Worm (Caenorhabditis elegans) whole organism, young adult: ENCODE data around the gene H43I07.4.

Experiments
- B0019.2 ChIP-seq: fragments of 200-800 bp; sonication (Bioruptor generic); conservative IDR thresholded peaks from 2 replicates; pipeline ENCODE4 v1.3.6; 2022; ENCODE audit warnings: missing genetic modification reagents, missing genetic modification characterization, missing compliant biosample characterization
- F33H1.4 ChIP-seq: fragments of 200-800 bp; sonication (Bioruptor generic); IDR thresholded peaks from 2 replicates; pipeline ENCODE4 v1.3.6; 2022; ENCODE audit warnings: missing genetic modification reagents, missing genetic modification characterization, missing compliant biosample characterization
- F57A8.1 ChIP-seq: fragments of 200-800 bp; sonication (Bioruptor generic); optimal IDR thresholded peaks from 2 replicates; lab custom pipeline; 2018; ENCODE audit warnings: mild to moderate bottlenecking, missing genetic modification characterization, moderate library complexity, missing compliant biosample characterization
- K12H6.12 ChIP-seq: fragments of 200-800 bp; sonication (Bioruptor generic); optimal IDR thresholded peaks from 2 replicates; lab custom pipeline; 2018; ENCODE audit warnings: mild to moderate bottlenecking, missing genetic modification characterization, missing compliant biosample characterization
- Y53G8AR.9 ChIP-seq: fragments of 200-800 bp; sonication (Bioruptor generic); conservative IDR thresholded peaks from 2 replicates; pipeline ENCODE4 v1.3.6; 2022; ENCODE audit warnings: missing genetic modification reagents, missing genetic modification characterization, missing compliant biosample characterization
- Y79H2A.3 ChIP-seq: fragments of 200-800 bp; sonication (Bioruptor generic); conservative IDR thresholded peaks from 2 replicates; pipeline ENCODE4 v1.3.6; 2022; ENCODE audit warnings: missing genetic modification reagents, missing genetic modification characterization, missing compliant biosample characterization
- ZK185.1 ChIP-seq: sonication (generic microtip); optimal IDR thresholded peaks from 2 replicates; lab custom pipeline; 2016; ENCODE audit warnings: mild to moderate bottlenecking, missing genetic modification characterization, missing compliant biosample characterization; ENCODE audit not compliant: poor library complexity, severe bottlenecking
- akir-1 ChIP-seq: fragments of 200-800 bp; sonication (Bioruptor generic); optimal IDR thresholded peaks from 2 replicates; lab custom pipeline; 2018; ENCODE audit warnings: mild to moderate bottlenecking, missing genetic modification characterization, moderate library complexity, missing compliant biosample characterization
- aptf-3 ChIP-seq: fragments of 200-800 bp; sonication (Bioruptor generic); IDR thresholded peaks from 2 replicates; pipeline ENCODE4 v1.3.6; 2022; ENCODE audit warnings: missing genetic modification characterization, missing compliant biosample characterization
- athp-1 ChIP-seq: sonication (generic microtip); optimal IDR thresholded peaks from 2 replicates; lab custom pipeline; 2017; ENCODE audit warnings: mild to moderate bottlenecking, missing genetic modification characterization, missing compliant biosample characterization
- attf-5 ChIP-seq: fragments of 200-800 bp; sonication (Bioruptor generic); optimal IDR thresholded peaks from 2 replicates; lab custom pipeline; 2018; ENCODE audit warnings: mild to moderate bottlenecking, missing genetic modification characterization, missing compliant biosample characterization
- attf-6 ChIP-seq: fragments of 200-800 bp; sonication (Bioruptor generic); IDR thresholded peaks from 2 replicates; pipeline ENCODE4 v1.3.6; 2022; ENCODE audit warnings: missing genetic modification reagents, missing genetic modification characterization, missing compliant biosample characterization
- ceh-100 ChIP-seq: fragments of 200-800 bp; sonication (Bioruptor generic); IDR thresholded peaks from 2 replicates; pipeline ENCODE4 v1.3.6; 2022; ENCODE audit warnings: missing genetic modification reagents, missing genetic modification characterization, missing compliant biosample characterization
- ceh-40 ChIP-seq: fragments of 200-800 bp; sonication (Bioruptor generic); IDR thresholded peaks from 2 replicates; pipeline ENCODE4 v1.3.6; 2022; ENCODE audit warnings: missing genetic modification characterization, missing compliant biosample characterization
- dpff-1 ChIP-seq: sonication (generic microtip); optimal IDR thresholded peaks from 2 replicates; lab custom pipeline; 2017; ENCODE audit warnings: mild to moderate bottlenecking, missing genetic modification characterization, missing compliant biosample characterization
- egl-18 ChIP-seq: fragments of 200-800 bp; sonication (Bioruptor generic); IDR thresholded peaks from 2 replicates; pipeline ENCODE4 v1.3.6; 2022; ENCODE audit warnings: missing genetic modification reagents, missing genetic modification characterization, missing compliant biosample characterization
- ets-4 ChIP-seq: fragments of 200-800 bp; sonication (Bioruptor generic); optimal IDR thresholded peaks from 2 replicates; lab custom pipeline; 2018; ENCODE audit warnings: mild to moderate bottlenecking, missing genetic modification characterization, missing compliant biosample characterization
- fkh-3 ChIP-seq: sonication (generic microtip); optimal IDR thresholded peaks from 2 replicates; lab custom pipeline; 2016; ENCODE audit warnings: mild to moderate bottlenecking, missing genetic modification characterization, missing compliant biosample characterization
- gei-17 ChIP-seq: fragments of 200-800 bp; sonication (Bioruptor generic); optimal IDR thresholded peaks from 2 replicates; lab custom pipeline; 2018; ENCODE audit warnings: mild to moderate bottlenecking, missing genetic modification characterization, missing compliant biosample characterization
- hlh-12 ChIP-seq: sonication (generic microtip); optimal IDR thresholded peaks from 2 replicates; lab custom pipeline; 2016; ENCODE audit warnings: missing genetic modification characterization, missing compliant biosample characterization
- hmg-20 ChIP-seq: fragments of 200-800 bp; sonication (Bioruptor generic); IDR thresholded peaks from 2 replicates; pipeline ENCODE4 v1.3.6; 2022; ENCODE audit warnings: missing genetic modification reagents, missing genetic modification characterization, missing compliant biosample characterization
- let-607 ChIP-seq, 2 experiments: fragments of 200-800 bp in 1 of 2; sonication (Bioruptor generic) in 1 of 2; sonication (generic microtip) in 1 of 2; optimal IDR thresholded peaks; 2 replicates each; lab custom pipeline; 2016 to 2018; ENCODE audit warnings: mild to moderate bottlenecking in 2 of 2, missing compliant biosample characterization in 2 of 2, missing genetic modification characterization in 2 of 2, moderate library complexity in 2 of 2, missing genotype in 1 of 2
- lin-26 ChIP-seq: fragments of 200-800 bp; sonication (Bioruptor generic); IDR thresholded peaks from 2 replicates; pipeline ENCODE4 v1.3.6; 2022; ENCODE audit warnings: missing genetic modification reagents, missing genetic modification characterization, missing compliant biosample characterization
- lsy-27 ChIP-seq: sonication (generic microtip); optimal IDR thresholded peaks from 2 replicates; lab custom pipeline; 2017; ENCODE audit warnings: missing genetic modification characterization, mild to moderate bottlenecking, missing compliant biosample characterization, antibody characterized with exemption, missing genotype, borderline replicate concordance; ENCODE audit not compliant: insufficient read depth
- madf-10 ChIP-seq: sonication (generic microtip); optimal IDR thresholded peaks from 2 replicates; lab custom pipeline; 2016; ENCODE audit warnings: mild to moderate bottlenecking, missing genetic modification characterization, missing compliant biosample characterization
- madf-6 ChIP-seq: fragments of 200-800 bp; sonication (Bioruptor generic); IDR thresholded peaks from 2 replicates; pipeline ENCODE4 v1.3.6; 2022; ENCODE audit warnings: missing genetic modification reagents, missing genetic modification characterization, missing compliant biosample characterization
- mcd-1 ChIP-seq: fragments of 200-800 bp; sonication (Bioruptor generic); IDR thresholded peaks from 2 replicates; pipeline ENCODE4 v1.3.6; 2022; ENCODE audit warnings: missing genetic modification reagents, missing genetic modification characterization, missing compliant biosample characterization
- mel-28 ChIP-seq: sonication (generic microtip); optimal IDR thresholded peaks from 2 replicates; lab custom pipeline; 2016; ENCODE audit warnings: borderline replicate concordance, mild to moderate bottlenecking, missing genetic modification characterization, missing compliant biosample characterization
- nfyb-1 ChIP-seq: fragments of 200-800 bp; sonication (Bioruptor generic); IDR thresholded peaks from 2 replicates; pipeline ENCODE4 v1.3.6; 2022; ENCODE audit warnings: missing genetic modification reagents, missing genetic modification characterization, missing compliant biosample characterization
- nhr-120 ChIP-seq: fragments of 200-800 bp; sonication (Bioruptor generic); IDR thresholded peaks from 2 replicates; pipeline ENCODE4 v1.3.6; 2022; ENCODE audit warnings: missing genetic modification characterization, missing compliant biosample characterization
- nhr-27 ChIP-seq: fragments of 200-800 bp; sonication (Bioruptor generic); optimal IDR thresholded peaks from 2 replicates; lab custom pipeline; 2018; ENCODE audit warnings: mild to moderate bottlenecking, missing genetic modification characterization, moderate library complexity, missing compliant biosample characterization
- nhr-80 ChIP-seq: sonication (generic microtip); optimal IDR thresholded peaks from 2 replicates; lab custom pipeline; 2016; ENCODE audit warnings: missing genetic modification characterization, missing compliant biosample characterization
- nhr-90 ChIP-seq: sonication (generic microtip); optimal IDR thresholded peaks from 2 replicates; lab custom pipeline; 2016; ENCODE audit warnings: missing genotype, mild to moderate bottlenecking, missing genetic modification characterization, missing compliant biosample characterization
- rcor-1 ChIP-seq: fragments of 200-800 bp; sonication (Bioruptor generic); IDR thresholded peaks from 2 replicates; pipeline ENCODE4 v1.3.6; 2022; ENCODE audit warnings: missing genetic modification reagents, missing genetic modification characterization, missing compliant biosample characterization
- repo-1 ChIP-seq: sonication (generic microtip); optimal IDR thresholded peaks from 2 replicates; lab custom pipeline; 2017; ENCODE audit warnings: mild to moderate bottlenecking, missing genetic modification characterization, missing compliant biosample characterization
- rpc-1 ChIP-seq, 2 experiments: fragments of 150-350 bp in 1 of 2; sonication (generic microtip) in 1 of 2; optimal IDR thresholded peaks; 2 replicates each; lab custom pipeline; 2014 to 2018; ENCODE audit warnings: missing biosample characterization in 1 of 2, missing genetic modification characterization in 1 of 2, missing genetic modification reagents in 1 of 2, missing genotype in 1 of 2
- sdz-38 ChIP-seq: sonication (generic microtip); optimal IDR thresholded peaks from 2 replicates; lab custom pipeline; 2016; ENCODE audit warnings: missing genotype, missing genetic modification characterization, missing compliant biosample characterization
- snpc-1.3 ChIP-seq: sonication (generic microtip); optimal IDR thresholded peaks from 2 replicates; lab custom pipeline; 2017; ENCODE audit warnings: missing genetic modification characterization, mild to moderate bottlenecking, missing compliant biosample characterization, antibody characterized with exemption, moderate library complexity, missing genotype, missing genetic modification reagents; ENCODE audit not compliant: insufficient read depth
- somi-1 ChIP-seq: fragments of 200-800 bp; sonication (Bioruptor generic); optimal IDR thresholded peaks from 2 replicates; lab custom pipeline; 2018; ENCODE audit warnings: mild to moderate bottlenecking, missing genetic modification characterization, missing compliant biosample characterization
- sptf-2 ChIP-seq: fragments of 200-800 bp; sonication (Bioruptor generic); optimal IDR thresholded peaks from 2 replicates; lab custom pipeline; 2018; ENCODE audit warnings: mild to moderate bottlenecking, missing genetic modification characterization, missing compliant biosample characterization
- tbp1 ChIP-seq: fragments of 200-800 bp; sonication (Bioruptor generic); optimal IDR thresholded peaks from 2 replicates; lab custom pipeline; 2018; ENCODE audit warnings: mild to moderate bottlenecking, missing genetic modification characterization, missing compliant biosample characterization
- unc-130 ChIP-seq: sonication (generic microtip); optimal IDR thresholded peaks from 2 replicates; lab custom pipeline; 2016; ENCODE audit warnings: missing genetic modification reagents, missing genetic modification characterization, missing compliant biosample characterization
- zim-3 ChIP-seq: sonication (generic microtip); optimal IDR thresholded peaks from 2 replicates; lab custom pipeline; 2017; ENCODE audit warnings: mild to moderate bottlenecking, missing genetic modification characterization, moderate library complexity, missing compliant biosample characterization
- ztf-18 ChIP-seq: sonication (generic microtip); optimal IDR thresholded peaks from 2 replicates; lab custom pipeline; 2016; ENCODE audit warnings: missing genotype, mild to moderate bottlenecking, missing genetic modification characterization, missing compliant biosample characterization
- ztf-26 ChIP-seq: sonication (generic microtip); optimal IDR thresholded peaks from 2 replicates; lab custom pipeline; 2017; ENCODE audit warnings: missing genetic modification characterization, missing compliant biosample characterization
- ztf-3 ChIP-seq: fragments of 200-800 bp; sonication (Bioruptor generic); optimal IDR thresholded peaks from 2 replicates; lab custom pipeline; 2018; ENCODE audit warnings: mild to moderate bottlenecking, missing genetic modification characterization, missing compliant biosample characterization

The H43I07.4 gene

DNA sequence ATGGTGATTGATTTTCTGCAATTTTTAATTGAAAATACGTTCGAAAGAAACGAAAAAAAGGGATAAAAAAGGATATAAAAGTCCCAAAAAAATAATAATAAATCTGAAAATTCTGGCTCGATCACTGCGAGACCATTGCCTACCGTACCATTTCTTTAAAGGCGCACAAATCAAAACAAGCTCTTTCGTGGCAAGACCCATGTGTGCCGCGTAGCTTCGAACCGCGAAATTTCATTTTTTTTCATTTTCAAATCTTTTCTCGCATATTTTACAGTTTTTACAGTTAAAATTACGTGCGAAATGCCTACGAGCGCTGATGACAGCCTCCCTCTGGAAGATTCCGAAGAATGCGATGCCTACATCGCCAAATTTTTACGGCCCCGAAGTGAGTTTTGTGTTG is 40.3 kb upstream of the H43I07.4 start, which contains the start of the genes coh-4 and pid-5 (continued):
- TF ChIP-seq mcd-1 (GFP tag; lab: Robert Waterston, UW) (peak; percentile 83), nhr-80 (tag; lab: Kevin White, UChicago) (no peak), nhr-90 (tag; lab: Kevin White, UChicago) (no peak), sptf-2 (no peak), ZK185.1 (no peak), rcor-1 (peak; percentile 80), repo-1 (no peak), unc-130 (peak; percentile 84), ztf-18 (no peak), nhr-120 (GFP tag; lab: Robert Waterston, UW) (no peak), ceh-40 (GFP tag; lab: Robert Waterston, UW) (no peak), tbp1 (GFP tag; lab: Kevin White, UChicago) (peak; percentile 63), F33H1.4 (GFP tag; lab: Robert Waterston, UW) (peak; percentile 99), let-607 (tag; optimal IDR thresholded peaks at IDR 0.05; lab: Kevin White, UChicago) (no peak), madf-10 (tag; lab: Kevin White, UChicago) (no peak), somi-1 (GFP tag; lab: Kevin White, UChicago) (no peak), mel-28 (no peak), hmg-20 (GFP tag; lab: Robert Waterston, UW) (no peak), fkh-3 (tag; lab: Kevin White, UChicago) (no peak), lin-26 (GFP tag; lab: Robert Waterston, UW) (no peak), ztf-26 (tag; lab: Kevin White, UChicago) (no peak), nfyb-1 (GFP tag; lab: Robert Waterston, UW) (peak; percentile 63), sdz-38 (tag; lab: Kevin White, UChicago) (no peak), athp-1 (tag; lab: Kevin White, UChicago) (peak; percentile 23), gei-17 (GFP tag; lab: Kevin White, UChicago) (no peak), nhr-27 (tag; lab: Kevin White, UChicago) (no peak), K12H6.12 (no peak), hlh-12 (tag; lab: Kevin White, UChicago) (no peak), attf-6 (GFP tag; lab: Robert Waterston, UW) (peak; percentile 69; the same call in 1 of the 2 replicates), madf-6 (GFP tag; lab: Robert Waterston, UW) (peak; percentile 99)

DNA sequence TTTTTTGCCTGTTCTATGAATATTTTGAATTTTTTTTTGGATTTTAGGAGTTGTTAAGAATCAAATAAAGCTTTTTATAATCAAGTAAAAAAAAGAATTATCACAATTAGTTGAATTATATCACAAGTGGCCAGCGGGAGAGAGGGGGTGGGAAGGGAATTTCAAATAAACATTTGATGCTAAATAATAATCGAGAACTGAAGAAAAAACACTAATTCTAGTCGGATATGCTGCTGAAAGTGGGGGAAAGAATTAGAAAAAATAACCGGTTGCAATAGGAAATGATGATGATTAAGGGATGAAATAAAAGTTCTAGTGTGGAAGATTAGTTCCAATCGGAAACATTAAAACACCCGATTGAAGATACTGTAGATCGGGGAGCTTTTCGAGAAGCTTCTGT is 34.7 kb upstream of the H43I07.4 start:
- TF ChIP-seq ztf-3 (GFP tag; lab: Kevin White, UChicago), result no peak
- peak; percentile 49 for TF ChIP-seq madf-6 (GFP tag; lab: Robert Waterston, UW)

DNA sequence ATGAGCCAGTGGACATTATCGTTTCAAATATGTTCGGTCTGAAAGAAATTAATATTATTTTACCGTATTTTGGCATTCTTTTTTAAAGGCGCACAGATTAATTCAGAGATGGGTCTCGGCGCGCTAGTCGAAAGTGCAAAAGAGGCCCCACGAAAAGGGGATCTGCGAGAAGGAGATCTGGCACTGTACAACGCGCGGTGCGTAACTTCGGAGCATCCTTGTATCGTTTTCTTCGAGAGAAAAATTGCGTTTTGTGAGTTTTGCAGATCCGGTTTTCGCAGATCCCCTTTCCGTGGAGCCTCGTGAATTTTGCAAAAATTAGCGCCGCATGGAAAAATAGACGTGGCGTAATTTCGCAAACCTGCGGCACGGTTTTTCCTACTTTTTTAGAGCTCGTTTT is 34.2 kb upstream of the H43I07.4 start:
- TF ChIP-seq ceh-100 (GFP tag; lab: Robert Waterston, UW), result peak; percentile 76
- TF ChIP-seq ztf-26 (tag; lab: Kevin White, UChicago), result no peak

DNA sequence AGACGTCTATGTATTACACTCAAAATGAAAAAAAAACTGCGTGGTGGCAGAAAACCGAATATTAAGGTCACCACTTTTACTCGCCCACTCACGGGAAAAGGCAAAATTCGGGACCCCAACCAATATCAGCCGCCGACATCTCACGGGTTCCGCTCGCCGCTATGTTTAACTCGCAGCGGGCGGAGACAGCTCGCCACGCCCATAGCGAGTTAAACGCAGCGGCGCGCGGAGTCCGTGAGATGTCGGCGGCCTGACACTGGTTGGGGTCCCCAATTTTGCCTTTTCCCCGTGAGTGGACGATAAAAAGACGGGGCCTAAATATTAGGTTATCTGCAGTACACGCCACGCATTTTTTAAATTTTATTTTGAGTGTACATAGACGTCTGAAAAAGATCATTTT is 33.4 kb upstream of the H43I07.4 start:
- TF ChIP-seq F57A8.1 (no peak), Y53G8AR.9 (GFP tag; lab: Robert Waterston, UW) (no peak), ets-4 (GFP tag; lab: Kevin White, UChicago) (no peak), B0019.2 (GFP tag; lab: Robert Waterston, UW) (no peak), akir-1 (GFP tag; lab: Kevin White, UChicago) (no peak), K12H6.12 (no peak), egl-18 (GFP tag; lab: Robert Waterston, UW) (no peak), aptf-3 (GFP tag; lab: Robert Waterston, UW) (no peak), Y79H2A.3 (no peak), hmg-20 (GFP tag; lab: Robert Waterston, UW) (no peak), rpc-1 (optimal IDR thresholded peaks at IDR 0.05; lab: Kevin White, UChicago) (no peak), rpc-1 (tag; optimal IDR thresholded peaks at IDR 0.05; lab: Kevin White, UChicago) (no peak), dpff-1 (tag; lab: Kevin White, UChicago) (no peak), attf-5 (GFP tag; lab: Kevin White, UChicago) (no peak), zim-3 (tag; lab: Kevin White, UChicago) (no peak), snpc-1.3 (no peak), lsy-27 (tag; lab: Kevin White, UChicago) (no peak)
